Fruit fly (Drosophila melanogaster): Measurements from ENCODE around the gene CG14561.

CG14561 gene

dm6 chr3L:22075706-22076398 lies 10.1 kb downstream of the CG14561 start, which contains the start of the genes CG7130 and RpLP0:
CG7130 (minus strand) TSS chr3L:22075756.
RpLP0 (plus strand) TSS chr3L:22075867.
- TF ChIP-seq bab1 (GFP tag; optimal IDR thresholded peaks at IDR 0.05): peak; percentile 87
- TF ChIP-seq CG33017 (tag; optimal IDR thresholded peaks at IDR 0.05): peak; percentile 76
- peak; percentile 75 for TF ChIP-seq tj (GFP tag; optimal IDR thresholded peaks at IDR 0.05)
- TF ChIP-seq cic (GFP tag; optimal IDR thresholded peaks at IDR 0.05): peak; percentile 59
- TF ChIP-seq toe (GFP tag; optimal IDR thresholded peaks at IDR 0.05): peak; percentile 88
- TF ChIP-seq CG14711 (tag; optimal IDR thresholded peaks at IDR 0.05): peak; percentile 74
- peak; percentile 92 for TF ChIP-seq CG11617 (GFP tag; optimal IDR thresholded peaks at IDR 0.05)
- TF ChIP-seq cnc (optimal IDR thresholded peaks at IDR 0.05): no peak
- peak; percentile 93 for TF ChIP-seq Crg-1 (GFP tag; optimal IDR thresholded peaks at IDR 0.05)
- peak; percentile 93 for TF ChIP-seq CG7045 (GFP tag; optimal IDR thresholded peaks at IDR 0.05)
- no peak for TF ChIP-seq kay (GFP tag; ENCODE audit: borderline replicate concordance)
- TF ChIP-seq ovo (GFP tag; optimal IDR thresholded peaks at IDR 0.05): peak; percentile 89
- peak; percentile 90 for TF ChIP-seq CG1620 (GFP tag; optimal IDR thresholded peaks at IDR 0.05)
- peak; percentile 92 for TF ChIP-seq Hr96 (GFP tag; optimal IDR thresholded peaks at IDR 0.05)
- peak; percentile 87 for TF ChIP-seq CG12768 (GFP tag; optimal IDR thresholded peaks at IDR 0.05)
- TF ChIP-seq Mnt (GFP tag; optimal IDR thresholded peaks at IDR 0.05): peak; percentile 92
- TF ChIP-seq CG7101 (tag; optimal IDR thresholded peaks at IDR 0.05): peak; percentile 91
- peak; percentile 81 for TF ChIP-seq pad (GFP tag; optimal IDR thresholded peaks at IDR 0.05)
- TF ChIP-seq CG5204 (GFP tag; optimal IDR thresholded peaks at IDR 0.05): peak; percentile 84
- peak; percentile 73 for TF ChIP-seq Clk (GFP tag; optimal IDR thresholded peaks at IDR 0.05)

dm6 chr3L:22078063-22078462 lies 12.4 kb downstream of the CG14561 start:
- TF ChIP-seq CG7045 (GFP tag; optimal IDR thresholded peaks at IDR 0.05) (no peak), CG33017 (tag; optimal IDR thresholded peaks at IDR 0.05) (no peak), CG7101 (tag; optimal IDR thresholded peaks at IDR 0.05) (peak; percentile 43), Clk (GFP tag; optimal IDR thresholded peaks at IDR 0.05) (no peak), tj (GFP tag; optimal IDR thresholded peaks at IDR 0.05) (peak; percentile 0), Hr96 (GFP tag; optimal IDR thresholded peaks at IDR 0.05) (peak; percentile 41), toe (GFP tag; optimal IDR thresholded peaks at IDR 0.05) (no peak), pad (GFP tag; optimal IDR thresholded peaks at IDR 0.05) (no peak), cnc (optimal IDR thresholded peaks at IDR 0.05) (no peak), CG11617 (GFP tag; optimal IDR thresholded peaks at IDR 0.05) (peak; percentile 37), kay (GFP tag; ENCODE audit: borderline replicate concordance) (no peak), Crg-1 (GFP tag; optimal IDR thresholded peaks at IDR 0.05) (no peak), CG1620 (GFP tag; optimal IDR thresholded peaks at IDR 0.05) (no peak), bab1 (GFP tag; optimal IDR thresholded peaks at IDR 0.05) (peak; percentile 70), cic (GFP tag; optimal IDR thresholded peaks at IDR 0.05) (no peak), ovo (GFP tag; optimal IDR thresholded peaks at IDR 0.05) (no peak), CG14711 (tag; optimal IDR thresholded peaks at IDR 0.05) (no peak), Mnt (GFP tag; optimal IDR thresholded peaks at IDR 0.05) (peak; percentile 62), CG12768 (GFP tag; optimal IDR thresholded peaks at IDR 0.05) (no peak), CG5204 (GFP tag; optimal IDR thresholded peaks at IDR 0.05) (no peak)

DNA sequence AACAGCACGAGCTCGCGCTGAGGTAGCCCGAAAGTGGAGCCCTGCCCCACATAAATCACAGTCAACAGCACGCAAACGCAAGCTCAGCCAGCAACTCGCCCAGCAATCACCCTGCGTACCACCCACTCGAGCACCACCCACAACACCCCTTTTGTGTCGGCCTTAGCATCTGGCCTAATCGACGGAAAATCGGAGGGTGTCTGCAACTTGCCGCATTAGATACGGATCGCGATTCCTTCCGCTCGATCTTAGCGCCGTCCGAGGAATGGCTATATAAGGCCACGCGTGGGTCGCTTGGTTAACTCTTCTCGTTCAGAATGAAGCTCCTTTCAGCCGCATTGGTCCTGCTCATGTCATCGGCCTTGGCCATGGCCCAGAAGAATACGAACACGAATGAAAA lies 14.3 kb downstream of the CG14561 start, which contains the start of gene Sfp79B:
TSS of gene Sfp79B (plus strand) at position 301 of the 400 bp plus-strand sequence.
- TF ChIP-seq bab1 (GFP tag; optimal IDR thresholded peaks at IDR 0.05) (no peak), CG33017 (tag; optimal IDR thresholded peaks at IDR 0.05) (no peak), pad (GFP tag; optimal IDR thresholded peaks at IDR 0.05) (no peak), toe (GFP tag; optimal IDR thresholded peaks at IDR 0.05) (no peak), CG7101 (tag; optimal IDR thresholded peaks at IDR 0.05) (no peak), CG12768 (GFP tag; optimal IDR thresholded peaks at IDR 0.05) (no peak), Clk (GFP tag; optimal IDR thresholded peaks at IDR 0.05) (no peak)

- TF ChIP-seq Hr96 (GFP tag; optimal IDR thresholded peaks at IDR 0.05) (no peak), toe (GFP tag; optimal IDR thresholded peaks at IDR 0.05) (no peak), CG14711 (tag; optimal IDR thresholded peaks at IDR 0.05) (no peak), bab1 (GFP tag; optimal IDR thresholded peaks at IDR 0.05) (no peak), CG7101 (tag; optimal IDR thresholded peaks at IDR 0.05) (no peak), Mnt (GFP tag; optimal IDR thresholded peaks at IDR 0.05) (no peak), Clk (GFP tag; optimal IDR thresholded peaks at IDR 0.05) (no peak), ovo (GFP tag; optimal IDR thresholded peaks at IDR 0.05) (no peak), pad (GFP tag; optimal IDR thresholded peaks at IDR 0.05) (no peak), cic (GFP tag; optimal IDR thresholded peaks at IDR 0.05) (no peak), cnc (optimal IDR thresholded peaks at IDR 0.05) (no peak), Crg-1 (GFP tag; optimal IDR thresholded peaks at IDR 0.05) (no peak), CG11617 (GFP tag; optimal IDR thresholded peaks at IDR 0.05) (no peak), CG12768 (GFP tag; optimal IDR thresholded peaks at IDR 0.05) (no peak), kay (GFP tag; ENCODE audit: borderline replicate concordance) (no peak)
Measured at dm6 chr3L:22082420-22082819, 16.7 kb downstream of the CG14561 start, which contains the start of gene msopa. msopa (plus strand) TSS chr3L:22082720.

DNA sequence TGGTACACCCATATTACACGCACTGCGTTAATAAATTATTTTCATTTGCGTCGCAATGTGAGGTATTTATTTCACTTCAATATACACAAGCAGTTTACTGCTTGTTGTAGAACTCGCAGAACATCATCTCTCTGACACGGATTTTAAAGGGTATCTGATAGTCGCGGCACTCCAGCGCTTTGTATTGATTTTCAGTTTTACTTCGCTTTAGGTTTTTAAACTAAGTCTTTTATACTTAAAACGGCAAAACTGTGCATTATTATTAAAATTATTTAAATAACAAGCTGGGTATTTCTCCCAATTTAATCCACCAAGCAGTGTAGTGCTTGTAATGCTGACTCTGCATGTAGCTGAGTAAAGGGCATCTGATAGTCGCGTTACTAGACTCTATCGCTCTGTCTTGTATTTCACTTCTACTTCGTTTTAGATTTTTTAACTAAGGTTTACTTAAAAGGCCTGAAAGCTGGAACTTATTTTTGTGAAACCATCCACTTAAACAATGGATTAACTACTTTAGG lies 17.5 kb downstream of the CG14561 start:
- TF ChIP-seq CG5204 (GFP tag; optimal IDR thresholded peaks at IDR 0.05) (no peak), CG7101 (tag; optimal IDR thresholded peaks at IDR 0.05) (no peak), kay (GFP tag; ENCODE audit: borderline replicate concordance) (no peak), Hr96 (GFP tag; optimal IDR thresholded peaks at IDR 0.05) (no peak), CG7045 (GFP tag; optimal IDR thresholded peaks at IDR 0.05) (no peak), CG1620 (GFP tag; optimal IDR thresholded peaks at IDR 0.05) (no peak), Clk (GFP tag; optimal IDR thresholded peaks at IDR 0.05) (no peak), CG14711 (tag; optimal IDR thresholded peaks at IDR 0.05) (no peak), cnc (optimal IDR thresholded peaks at IDR 0.05) (no peak), CG11617 (GFP tag; optimal IDR thresholded peaks at IDR 0.05) (no peak), Mnt (GFP tag; optimal IDR thresholded peaks at IDR 0.05) (no peak), Crg-1 (GFP tag; optimal IDR thresholded peaks at IDR 0.05) (no peak), CG33017 (tag; optimal IDR thresholded peaks at IDR 0.05) (no peak)

Measured in whole organism, adult.